Fruit fly (Drosophila melanogaster) whole organism, embryonic: Measurements from ENCODE around the gene drn.
A peak's percentile ranks its signal among the peaks of the same experiment; 100 is the strongest.

ENCODE experiments used
- CG1024 ChIP-seq: fragments of 200-800 bp; sonication (Bioruptor generic); IDR thresholded peaks from 2 replicates; pipeline ENCODE4 v1.3.6; 2022; ENCODE audit warnings: missing biosample characterization, missing genetic modification characterization
- CG10979 ChIP-seq: fragments of 200-800 bp; sonication (Bioruptor generic); optimal IDR thresholded peaks from 2 replicates; lab custom pipeline; 2018; ENCODE audit warnings: missing biosample characterization, mild to moderate bottlenecking, missing genetic modification characterization, moderate library complexity
- CG11695 ChIP-seq: fragments of 200-800 bp; sonication (Bioruptor generic); IDR thresholded peaks from 3 replicates; pipeline ENCODE4 v1.3.6; 2022; ENCODE audit warnings: missing biosample characterization, missing genetic modification characterization
- CG13775 ChIP-seq: fragments of 200-800 bp; sonication (Bioruptor generic); optimal IDR thresholded peaks from 3 replicates; lab custom pipeline; 2017; ENCODE audit warnings: missing biosample characterization, mild to moderate bottlenecking, missing genetic modification characterization
- CG16813 ChIP-seq: fragments of 200-800 bp; sonication (Bioruptor generic); IDR thresholded peaks from 3 replicates; pipeline ENCODE4 v1.3.6; 2022; ENCODE audit warnings: missing biosample characterization, missing genetic modification characterization; ENCODE audit not compliant: partially characterized antibody
- CG17802 ChIP-seq: fragments of 200-800 bp; sonication (Bioruptor generic); optimal IDR thresholded peaks from 2 replicates; lab custom pipeline; 2018; ENCODE audit warnings: missing biosample characterization, mild to moderate bottlenecking, missing genetic modification characterization, moderate library complexity
- CG17829 ChIP-seq: fragments of 200-800 bp; optimal IDR thresholded peaks from 2 replicates; lab custom pipeline; 2019; ENCODE audit warnings: missing biosample characterization, mild to moderate bottlenecking, missing genetic modification characterization, moderate library complexity
- CG2202 ChIP-seq: fragments of 200-800 bp; sonication (Bioruptor generic); optimal IDR thresholded peaks from 2 replicates; lab custom pipeline; 2018; ENCODE audit warnings: missing biosample characterization, mild to moderate bottlenecking, missing genetic modification characterization
- CG2712 ChIP-seq: fragments of 200-800 bp; optimal IDR thresholded peaks from 3 replicates; lab custom pipeline; 2019; ENCODE audit warnings: missing biosample characterization, mild to moderate bottlenecking, missing genetic modification characterization, moderate library complexity
- CG3163 ChIP-seq: fragments of 200-800 bp; sonication (Bioruptor generic); optimal IDR thresholded peaks from 3 replicates; lab custom pipeline; 2016; ENCODE audit warnings: missing biosample characterization, missing genetic modification characterization
- CG33213 ChIP-seq: fragments of 200-800 bp; sonication (Bioruptor generic); optimal IDR thresholded peaks from 3 replicates; lab custom pipeline; 2016; ENCODE audit warnings: missing biosample characterization, missing genetic modification characterization
- CG4404 ChIP-seq: fragments of 200-800 bp; sonication (Bioruptor generic); IDR thresholded peaks from 2 replicates; pipeline ENCODE4 v1.3.6; 2022; ENCODE audit warnings: missing biosample characterization, missing genetic modification characterization
- CG8924 ChIP-seq: fragments of 200-800 bp; optimal IDR thresholded peaks from 3 replicates; lab custom pipeline; 2019; ENCODE audit warnings: missing biosample characterization, mild to moderate bottlenecking, missing genetic modification characterization, moderate library complexity
- Camta ChIP-seq: fragments of 200-800 bp; sonication (Bioruptor generic); optimal IDR thresholded peaks from 2 replicates; lab custom pipeline; 2016; ENCODE audit warnings: missing biosample characterization, missing genetic modification characterization
- D19A ChIP-seq: fragments of 200-800 bp; optimal IDR thresholded peaks from 3 replicates; lab custom pipeline; 2019; ENCODE audit warnings: missing biosample characterization, mild to moderate bottlenecking, missing genetic modification characterization, moderate library complexity
- Dfd ChIP-seq, 2 experiments: fragments of >200 bp; optimal IDR thresholded peaks; 2 replicates each; lab custom pipeline; 2017; ENCODE audit warnings: missing biosample characterization in 2 of 2, missing genetic modification characterization in 2 of 2
- Dref ChIP-seq: fragments of 200-800 bp; sonication (Bioruptor generic); IDR thresholded peaks from 2 replicates; pipeline ENCODE4 v1.3.6; 2022; ENCODE audit warnings: missing biosample characterization, missing genetic modification characterization
- Fer3 ChIP-seq: fragments of 200-800 bp; sonication (Bioruptor generic); optimal IDR thresholded peaks from 2 replicates; lab custom pipeline; 2018; ENCODE audit warnings: missing biosample characterization, mild to moderate bottlenecking, missing genetic modification characterization, moderate library complexity
- Hr39 ChIP-seq: fragments of >200 bp; optimal IDR thresholded peaks from 2 replicates; lab custom pipeline; 2017
- Lhr ChIP-seq: fragments of 200-800 bp; sonication (Bioruptor generic); optimal IDR thresholded peaks from 3 replicates; lab custom pipeline; 2017; ENCODE audit warnings: mild to moderate bottlenecking, missing biosample characterization, missing genetic modification reagents, missing genetic modification characterization
- Lim3 ChIP-seq: fragments of 200-800 bp; sonication (Bioruptor generic); IDR thresholded peaks from 2 replicates; pipeline ENCODE4 v1.3.6; 2022; ENCODE audit warnings: missing biosample characterization, missing genetic modification characterization
- Nf-YA ChIP-seq: fragments of 200-800 bp; sonication (Bioruptor generic); IDR thresholded peaks from 2 replicates; pipeline ENCODE4 v1.3.6; 2022; ENCODE audit warnings: missing biosample characterization, missing genetic modification characterization
- Opbp ChIP-seq: fragments of 200-800 bp; sonication (Bioruptor generic); IDR thresholded peaks from 3 replicates; pipeline ENCODE4 v1.3.6; 2022; ENCODE audit warnings: missing biosample characterization, missing genetic modification characterization; ENCODE audit not compliant: partially characterized antibody
- PHDP ChIP-seq: fragments of 200-800 bp; sonication (Bioruptor generic); optimal IDR thresholded peaks from 3 replicates; lab custom pipeline; 2018; ENCODE audit warnings: missing biosample characterization, mild to moderate bottlenecking, missing genetic modification characterization, moderate library complexity
- Scr ChIP-seq: fragments of 200-800 bp; sonication (Bioruptor generic); IDR thresholded peaks from 2 replicates; pipeline ENCODE4 v1.3.6; 2022; ENCODE audit warnings: missing biosample characterization, missing genetic modification characterization; ENCODE audit not compliant: partially characterized antibody
- Sry-δ ChIP-seq: fragments of 200-800 bp; sonication (Bioruptor generic); optimal IDR thresholded peaks from 2 replicates; lab custom pipeline; 2016; ENCODE audit warnings: missing biosample characterization, missing genetic modification characterization
- Taf1 ChIP-seq: fragments of 200-800 bp; sonication (Bioruptor generic); IDR thresholded peaks from 2 replicates; pipeline ENCODE4 v1.3.6; 2022; ENCODE audit warnings: missing biosample characterization, missing genetic modification characterization
- Trl ChIP-seq, 3 experiments: fragments of >200 bp in 2 of 3; fragments of 200-800 bp in 1 of 3; sonication (Bioruptor generic) in 1 of 3; optimal IDR thresholded peaks; 2 replicates in 1 of 3; 3 replicates in 2 of 3; lab custom pipeline; 2016 to 2017; ENCODE audit warnings: missing biosample characterization in 1 of 3, missing genetic modification characterization in 1 of 3
- ap ChIP-seq: fragments of 200-800 bp; sonication (Bioruptor generic); IDR thresholded peaks from 2 replicates; pipeline ENCODE4 v1.3.6; 2022; ENCODE audit warnings: missing biosample characterization, missing genetic modification characterization
- cato ChIP-seq: fragments of 200-800 bp; sonication (Bioruptor generic); optimal IDR thresholded peaks from 2 replicates; lab custom pipeline; 2016; ENCODE audit warnings: missing biosample characterization, missing genetic modification characterization, borderline replicate concordance
- corto ChIP-seq: fragments of 200-800 bp; sonication (Bioruptor generic); optimal IDR thresholded peaks from 2 replicates; lab custom pipeline; 2016; ENCODE audit warnings: missing biosample characterization, mild to moderate bottlenecking, missing genetic modification characterization, moderate library complexity
- ems ChIP-seq: fragments of 200-800 bp; sonication (Bioruptor generic); optimal IDR thresholded peaks from 3 replicates; lab custom pipeline; 2016; ENCODE audit warnings: missing biosample characterization, missing genetic modification characterization
- fd64A ChIP-seq: fragments of 200-800 bp; sonication (Bioruptor generic); optimal IDR thresholded peaks from 3 replicates; lab custom pipeline; 2018; ENCODE audit warnings: missing biosample characterization, mild to moderate bottlenecking, missing genetic modification characterization
- fru ChIP-seq: fragments of >200 bp; optimal IDR thresholded peaks from 2 replicates; lab custom pipeline; 2017
- gce ChIP-seq: fragments of 200-800 bp; sonication (Bioruptor generic); IDR thresholded peaks from 3 replicates; pipeline ENCODE4 v1.3.6; 2022; ENCODE audit warnings: missing biosample characterization, missing genetic modification characterization
- gem ChIP-seq: fragments of 200-800 bp; sonication (Bioruptor generic); optimal IDR thresholded peaks from 2 replicates; lab custom pipeline; 2019; ENCODE audit warnings: missing biosample characterization, mild to moderate bottlenecking, missing genetic modification characterization, moderate library complexity
- hth ChIP-seq: fragments of >200 bp; optimal IDR thresholded peaks from 2 replicates; lab custom pipeline; 2017; ENCODE audit warnings: inconsistent platforms
- knrl ChIP-seq: fragments of 200-800 bp; sonication (Bioruptor generic); IDR thresholded peaks from 3 replicates; pipeline ENCODE4 v1.3.6; 2022; ENCODE audit warnings: missing biosample characterization, missing genetic modification characterization; ENCODE audit not compliant: partially characterized antibody
- lilli ChIP-seq: fragments of 200-800 bp; sonication (Bioruptor generic); optimal IDR thresholded peaks from 3 replicates; lab custom pipeline; 2016; ENCODE audit warnings: missing biosample characterization, missing genetic modification characterization
- lmd ChIP-seq: fragments of 200-800 bp; sonication (Bioruptor generic); IDR thresholded peaks from 2 replicates; pipeline ENCODE4 v1.3.6; 2022; ENCODE audit warnings: missing biosample characterization, missing genetic modification characterization
- org-1 ChIP-seq: fragments of 200-800 bp; sonication (Bioruptor generic); optimal IDR thresholded peaks from 2 replicates; lab custom pipeline; 2017; ENCODE audit warnings: missing biosample characterization, missing genetic modification characterization
- pfk ChIP-seq: fragments of 200-800 bp; sonication (Bioruptor generic); optimal IDR thresholded peaks from 2 replicates; lab custom pipeline; 2018; ENCODE audit warnings: missing biosample characterization, mild to moderate bottlenecking, missing genetic modification characterization, moderate library complexity
- phol ChIP-seq: fragments of 200-800 bp; sonication (Bioruptor generic); optimal IDR thresholded peaks from 3 replicates; lab custom pipeline; 2018; ENCODE audit warnings: missing biosample characterization, mild to moderate bottlenecking, missing genetic modification characterization, moderate library complexity
- row ChIP-seq: fragments of 200-800 bp; sonication (Bioruptor generic); IDR thresholded peaks from 3 replicates; pipeline ENCODE4 v1.3.6; 2022; ENCODE audit warnings: missing biosample characterization, missing genetic modification characterization
- run ChIP-seq: fragments of 200-800 bp; sonication (Bioruptor generic); optimal IDR thresholded peaks from 3 replicates; lab custom pipeline; 2018; ENCODE audit warnings: missing biosample characterization, mild to moderate bottlenecking, missing genetic modification characterization
- sisA ChIP-seq: fragments of 200-800 bp; sonication (Bioruptor generic); IDR thresholded peaks from 2 replicates; pipeline ENCODE4 v1.3.6; 2022; ENCODE audit warnings: missing biosample characterization, missing genetic modification characterization
- so ChIP-seq: fragments of 200-800 bp; sonication (Bioruptor generic); IDR thresholded peaks from 3 replicates; pipeline ENCODE4 v1.3.6; 2022; ENCODE audit warnings: missing biosample characterization, missing genetic modification characterization
- tgo ChIP-seq: fragments of 200-800 bp; sonication (Bioruptor generic); IDR thresholded peaks from 3 replicates; pipeline ENCODE4 v1.3.6; 2022; ENCODE audit warnings: missing biosample characterization, missing genetic modification characterization
- trem ChIP-seq: fragments of 200-800 bp; optimal IDR thresholded peaks from 3 replicates; lab custom pipeline; 2019; ENCODE audit warnings: missing biosample characterization, mild to moderate bottlenecking, missing genetic modification characterization, moderate library complexity
- unc-4 ChIP-seq: fragments of 200-800 bp; sonication (Bioruptor generic); IDR thresholded peaks from 2 replicates; pipeline ENCODE4 v1.3.6; 2022; ENCODE audit warnings: missing biosample characterization, missing genetic modification characterization; ENCODE audit not compliant: partially characterized antibody

Gene drn

dm6 chr3R:9347702-9348378 lies 7.8 kb downstream of the drn start (continued):
- TF ChIP-seq tgo (GFP tag; lab: Robert Waterston, UW): no peak
- TF ChIP-seq Trl (optimal IDR thresholded peaks at IDR 0.05; lab: Kevin White, UChicago): peak in 1 of 2 experiments; percentile 11
- no peak for TF ChIP-seq Trl (GFP tag; optimal IDR thresholded peaks at IDR 0.05; lab: Kevin White, UChicago)
- TF ChIP-seq row: 0 out of 3 replicates have a peak, but pooled peaks have one; percentile 31
- TF ChIP-seq Lhr (GFP tag; lab: Kevin White, UChicago): no peak
- no peak for TF ChIP-seq CG8924 (tag; lab: Kevin White, UChicago)
- TF ChIP-seq unc-4 (GFP tag; lab: Robert Waterston, UW): no peak
- no peak for TF ChIP-seq Camta (GFP tag; lab: Kevin White, UChicago)
- no peak for TF ChIP-seq ap (GFP tag; lab: Robert Waterston, UW)
- TF ChIP-seq fru (lab: Kevin White, UChicago): no peak
- no peak for TF ChIP-seq CG2202
- TF ChIP-seq Dref (GFP tag; lab: Robert Waterston, UW): no peak
- TF ChIP-seq Hr39: no peak
- peak; percentile 5 for TF ChIP-seq D19A (tag; lab: Kevin White, UChicago)
- TF ChIP-seq CG3163 (GFP tag; lab: Kevin White, UChicago): no peak
- no peak for TF ChIP-seq Dfd (GFP tag; optimal IDR thresholded peaks at IDR 0.05; lab: Kevin White, UChicago)
- no peak for TF ChIP-seq sisA (GFP tag; lab: Robert Waterston, UW)
- TF ChIP-seq PHDP (tag; lab: Kevin White, UChicago): no peak
- no peak for TF ChIP-seq Lim3 (GFP tag; lab: Robert Waterston, UW)
- TF ChIP-seq gem (tag; lab: Kevin White, UChicago): peak; percentile 48
- TF ChIP-seq lilli (GFP tag; lab: Kevin White, UChicago): peak; percentile 40
- TF ChIP-seq CG13775 (GFP tag; lab: Kevin White, UChicago): peak; percentile 9
- no peak for TF ChIP-seq Fer3 (tag; lab: Kevin White, UChicago)
- no peak for TF ChIP-seq Nf-YA
- TF ChIP-seq Scr (GFP tag; lab: Robert Waterston, UW): no peak
- no peak for TF ChIP-seq Taf1 (GFP tag; lab: Robert Waterston, UW)
- no peak for TF ChIP-seq CG33213 (GFP tag; lab: Kevin White, UChicago)
- no peak for TF ChIP-seq ems (GFP tag; lab: Kevin White, UChicago)
- TF ChIP-seq CG2712 (tag; lab: Kevin White, UChicago): peak; percentile 29
- peak; percentile 46 for TF ChIP-seq CG17829
- no peak for TF ChIP-seq fd64A (GFP tag; lab: Kevin White, UChicago)
- TF ChIP-seq cato: no peak
- TF ChIP-seq CG4404 (GFP tag; lab: Robert Waterston, UW): peak; percentile 44; the same call in 1 of the 2 replicates
- TF ChIP-seq gce: no peak
- TF ChIP-seq so (GFP tag; lab: Robert Waterston, UW): 0 out of 3 replicates have a peak, but pooled peaks have one; percentile 43
- TF ChIP-seq run (tag; lab: Kevin White, UChicago): no peak
- no peak for TF ChIP-seq knrl (GFP tag; lab: Robert Waterston, UW)
- no peak for TF ChIP-seq CG16813 (GFP tag; lab: Robert Waterston, UW)
- no peak for TF ChIP-seq Opbp (GFP tag; lab: Robert Waterston, UW)
- TF ChIP-seq CG1024 (GFP tag; lab: Robert Waterston, UW): no peak
- TF ChIP-seq phol (tag; lab: Kevin White, UChicago): peak; percentile 23
- no peak for TF ChIP-seq pfk (GFP tag; lab: Kevin White, UChicago)
- TF ChIP-seq lmd: 0 out of 2 replicates have a peak, but pooled peaks have one; percentile 9
- TF ChIP-seq CG11695 (GFP tag; lab: Robert Waterston, UW): no peak
- no peak for TF ChIP-seq CG17802 (tag; lab: Kevin White, UChicago)
- TF ChIP-seq org-1 (GFP tag; lab: Kevin White, UChicago): no peak
- TF ChIP-seq CG10979 (tag; lab: Kevin White, UChicago): peak; percentile 61
- TF ChIP-seq corto (GFP tag; lab: Kevin White, UChicago): peak; percentile 11
- TF ChIP-seq trem (tag; lab: Kevin White, UChicago): no peak
- no peak for TF ChIP-seq hth (lab: Kevin White, UChicago)
- TF ChIP-seq Sry-δ: no peak
